Fruit fly (Drosophila melanogaster) whole organism, prepupa: ENCODE measurements around the gene Drsl5.
A peak's percentile ranks its signal among the peaks of the same experiment; 100 is the strongest.

Experiments used
- Blimp-1 ChIP-seq: fragments of 200-800 bp; sonication (Bioruptor generic); optimal IDR thresholded peaks from 3 replicates; lab custom pipeline; 2017; ENCODE audit warnings: missing biosample characterization, missing genetic modification characterization, mild to moderate bottlenecking, moderate library complexity, missing genetic modification reagents
- CG10631 ChIP-seq: fragments of 200-800 bp; sonication (Bioruptor generic); optimal IDR thresholded peaks from 2 replicates; lab custom pipeline; 2016; ENCODE audit warnings: missing biosample characterization, missing genetic modification characterization
- CG10669 ChIP-seq: fragments of 200-800 bp; sonication (Bioruptor generic); optimal IDR thresholded peaks from 3 replicates; lab custom pipeline; 2018; ENCODE audit warnings: missing biosample characterization, mild to moderate bottlenecking, missing genetic modification characterization, moderate library complexity
- CG11294 ChIP-seq: fragments of 200-800 bp; sonication (Bioruptor generic); IDR thresholded peaks from 2 replicates; pipeline ENCODE4 v1.3.6; 2022; ENCODE audit warnings: missing biosample characterization, missing genetic modification characterization
- CG11762 ChIP-seq: fragments of 200-800 bp; sonication (Bioruptor generic); optimal IDR thresholded peaks from 3 replicates; lab custom pipeline; 2016; ENCODE audit warnings: missing biosample characterization, missing genetic modification characterization; ENCODE audit not compliant: insufficient read depth
- CG11902 ChIP-seq: fragments of 200-800 bp; sonication (Bioruptor generic); optimal IDR thresholded peaks from 3 replicates; lab custom pipeline; 2016; ENCODE audit warnings: missing biosample characterization, missing genetic modification characterization
- CG15336 ChIP-seq: fragments of 200-800 bp; sonication (Bioruptor generic); IDR thresholded peaks from 2 replicates; pipeline ENCODE4 v1.3.6; 2022; ENCODE audit warnings: missing biosample characterization, missing genetic modification characterization
- CG1621 ChIP-seq: fragments of 200-800 bp; sonication (Bioruptor generic); optimal IDR thresholded peaks from 3 replicates; lab custom pipeline; 2018; ENCODE audit warnings: missing biosample characterization, mild to moderate bottlenecking, missing genetic modification characterization
- CG16779 ChIP-seq: fragments of 200-800 bp; sonication (Bioruptor generic); optimal IDR thresholded peaks from 3 replicates; lab custom pipeline; 2017; ENCODE audit warnings: missing biosample characterization, mild to moderate bottlenecking, missing genetic modification characterization
- CG3032 ChIP-seq: fragments of 200-800 bp; optimal IDR thresholded peaks from 2 replicates; lab custom pipeline; 2019; ENCODE audit warnings: missing biosample characterization, mild to moderate bottlenecking, missing genetic modification characterization, moderate library complexity
- CG31627 ChIP-seq: fragments of 200-800 bp; sonication (Bioruptor generic); optimal IDR thresholded peaks from 3 replicates; lab custom pipeline; 2016; ENCODE audit warnings: missing biosample characterization, missing genetic modification characterization
- CG32006 ChIP-seq: fragments of 200-800 bp; sonication (Bioruptor generic); optimal IDR thresholded peaks from 3 replicates; lab custom pipeline; 2017; ENCODE audit warnings: missing biosample characterization, mild to moderate bottlenecking, missing genetic modification characterization
- CG34406 ChIP-seq: fragments of 200-800 bp; sonication (Bioruptor generic); optimal IDR thresholded peaks from 3 replicates; lab custom pipeline; 2016; ENCODE audit warnings: missing biosample characterization, missing genetic modification characterization
- CG3919 ChIP-seq: fragments of 200-800 bp; sonication (Bioruptor generic); optimal IDR thresholded peaks from 3 replicates; lab custom pipeline; 2016; ENCODE audit warnings: missing biosample characterization, missing genetic modification characterization
- CG4318 ChIP-seq: fragments of 200-800 bp; sonication (Bioruptor generic); optimal IDR thresholded peaks from 3 replicates; lab custom pipeline; 2017; ENCODE audit warnings: missing biosample characterization, mild to moderate bottlenecking, missing genetic modification characterization
- CG6163 ChIP-seq: fragments of 200-800 bp; sonication (Bioruptor generic); IDR thresholded peaks from 3 replicates; pipeline ENCODE4 v1.3.6; 2022; ENCODE audit warnings: missing biosample characterization, missing genetic modification characterization
- CG6276 ChIP-seq: fragments of 200-800 bp; sonication (Bioruptor generic); optimal IDR thresholded peaks from 2 replicates; lab custom pipeline; 2017; ENCODE audit warnings: missing biosample characterization, mild to moderate bottlenecking, missing genetic modification characterization
- CG6792 ChIP-seq: fragments of 200-800 bp; sonication (Bioruptor generic); optimal IDR thresholded peaks from 3 replicates; lab custom pipeline; 2016; ENCODE audit warnings: missing biosample characterization, missing genetic modification characterization
- CG6808 ChIP-seq: fragments of 200-800 bp; sonication (Bioruptor generic); optimal IDR thresholded peaks from 3 replicates; lab custom pipeline; 2017; ENCODE audit warnings: missing biosample characterization, missing genetic modification characterization, mild to moderate bottlenecking, moderate library complexity, missing genetic modification reagents
- CG6854 ChIP-seq: fragments of 200-800 bp; sonication (Bioruptor generic); optimal IDR thresholded peaks from 2 replicates; lab custom pipeline; 2017; ENCODE audit warnings: missing biosample characterization, mild to moderate bottlenecking, missing genetic modification characterization
- CG8119 ChIP-seq: fragments of 200-800 bp; sonication (Bioruptor generic); IDR thresholded peaks from 3 replicates; pipeline ENCODE4 v1.3.6; 2022; ENCODE audit warnings: missing biosample characterization, missing genetic modification characterization
- CG8319 ChIP-seq: fragments of 200-800 bp; sonication (Bioruptor generic); optimal IDR thresholded peaks from 3 replicates; lab custom pipeline; 2016; ENCODE audit warnings: missing biosample characterization, missing genetic modification characterization
- CG8632 ChIP-seq: fragments of 200-800 bp; sonication (Bioruptor generic); optimal IDR thresholded peaks from 3 replicates; lab custom pipeline; 2016; ENCODE audit warnings: missing biosample characterization, missing genetic modification characterization
- CG9139 ChIP-seq: fragments of 200-800 bp; sonication (Bioruptor generic); optimal IDR thresholded peaks from 3 replicates; lab custom pipeline; 2017; ENCODE audit warnings: missing biosample characterization, mild to moderate bottlenecking, missing genetic modification characterization
- Eip75B ChIP-seq: fragments of 200-800 bp; sonication (Bioruptor generic); optimal IDR thresholded peaks from 3 replicates; lab custom pipeline; 2016; ENCODE audit warnings: missing biosample characterization, missing genetic modification characterization
- Ets21C ChIP-seq: fragments of 200-800 bp; sonication (Bioruptor generic); optimal IDR thresholded peaks from 3 replicates; lab custom pipeline; 2016; ENCODE audit warnings: missing biosample characterization, missing genetic modification characterization
- Gug ChIP-seq: fragments of 200-800 bp; sonication (Bioruptor generic); IDR thresholded peaks from 2 replicates; pipeline ENCODE4 v1.3.6; 2022; ENCODE audit warnings: missing biosample characterization, missing genetic modification characterization
- Hr39 ChIP-seq: fragments of 200-800 bp; sonication (Bioruptor generic); optimal IDR thresholded peaks from 2 replicates; lab custom pipeline; 2016; ENCODE audit warnings: missing biosample characterization, missing genetic modification characterization
- Hr4 ChIP-seq: fragments of 200-800 bp; sonication (Bioruptor generic); optimal IDR thresholded peaks from 3 replicates; lab custom pipeline; 2016; ENCODE audit warnings: missing biosample characterization, missing genetic modification characterization
- Lpt ChIP-seq: fragments of 200-800 bp; sonication (Bioruptor generic); optimal IDR thresholded peaks from 3 replicates; lab custom pipeline; 2016; ENCODE audit warnings: missing biosample characterization, missing genetic modification characterization
- Met ChIP-seq: fragments of 200-800 bp; sonication (Bioruptor generic); optimal IDR thresholded peaks from 3 replicates; lab custom pipeline; 2016; ENCODE audit warnings: missing biosample characterization, missing genetic modification characterization
- OdsH ChIP-seq: fragments of 200-800 bp; sonication (Bioruptor generic); optimal IDR thresholded peaks from 3 replicates; lab custom pipeline; 2016; ENCODE audit warnings: missing biosample characterization, missing genetic modification characterization
- Sox102F ChIP-seq: fragments of 200-800 bp; sonication (Bioruptor generic); optimal IDR thresholded peaks from 2 replicates; lab custom pipeline; 2016; ENCODE audit warnings: missing biosample characterization, mild to moderate bottlenecking, missing genetic modification characterization
- Sox14 ChIP-seq: fragments of 200-800 bp; sonication (Bioruptor generic); optimal IDR thresholded peaks from 3 replicates; lab custom pipeline; 2016; ENCODE audit warnings: missing biosample characterization, missing genetic modification characterization
- acj6 ChIP-seq: fragments of 200-800 bp; sonication (Bioruptor generic); optimal IDR thresholded peaks from 3 replicates; lab custom pipeline; 2016; ENCODE audit warnings: missing biosample characterization, missing genetic modification characterization
- cyc ChIP-seq: fragments of 200-800 bp; sonication (Bioruptor generic); optimal IDR thresholded peaks from 3 replicates; lab custom pipeline; 2016; ENCODE audit warnings: missing biosample characterization, missing genetic modification characterization
- dac ChIP-seq: fragments of 200-800 bp; sonication (Bioruptor generic); optimal IDR thresholded peaks from 2 replicates; lab custom pipeline; 2017; ENCODE audit warnings: missing biosample characterization, mild to moderate bottlenecking, missing genetic modification characterization
- dsx ChIP-seq: fragments of 200-800 bp; optimal IDR thresholded peaks from 3 replicates; lab custom pipeline; 2019; ENCODE audit warnings: missing biosample characterization, mild to moderate bottlenecking, missing genetic modification characterization, moderate library complexity; ENCODE audit not compliant: poor library complexity, severe bottlenecking
- eg ChIP-seq: fragments of 200-800 bp; sonication (Bioruptor generic); IDR thresholded peaks from 3 replicates; pipeline ENCODE4 v1.3.6; 2022; ENCODE audit warnings: missing biosample characterization, missing genetic modification characterization
- fd59A ChIP-seq: fragments of 200-800 bp; sonication (Bioruptor generic); optimal IDR thresholded peaks from 2 replicates; lab custom pipeline; 2017; ENCODE audit warnings: missing biosample characterization, mild to moderate bottlenecking, missing genetic modification characterization, missing genetic modification reagents
- fd85E ChIP-seq: fragments of 200-800 bp; sonication (Bioruptor generic); optimal IDR thresholded peaks from 3 replicates; lab custom pipeline; 2016; ENCODE audit warnings: missing biosample characterization, missing genetic modification characterization
- fkh ChIP-seq: fragments of 200-800 bp; sonication (Bioruptor generic); optimal IDR thresholded peaks from 3 replicates; lab custom pipeline; 2017; ENCODE audit warnings: missing biosample characterization, mild to moderate bottlenecking, missing genetic modification characterization, moderate library complexity
- lz ChIP-seq: fragments of 200-800 bp; sonication (Bioruptor generic); optimal IDR thresholded peaks from 3 replicates; lab custom pipeline; 2016; ENCODE audit warnings: missing biosample characterization, missing genetic modification characterization
- net ChIP-seq: fragments of 200-800 bp; sonication (Bioruptor generic); optimal IDR thresholded peaks from 3 replicates; lab custom pipeline; 2016; ENCODE audit warnings: missing biosample characterization, missing genetic modification characterization
- salr ChIP-seq, 2 experiments: fragments of 200-800 bp; sonication (Bioruptor generic); optimal IDR thresholded peaks; 3 replicates each; lab custom pipeline; 2016 to 2018; ENCODE audit warnings: missing biosample characterization in 2 of 2, missing genetic modification characterization in 2 of 2, mild to moderate bottlenecking in 1 of 2
- vri ChIP-seq: fragments of 200-800 bp; sonication (Bioruptor generic); optimal IDR thresholded peaks from 3 replicates; lab custom pipeline; 2016; ENCODE audit warnings: missing biosample characterization, mild to moderate bottlenecking, missing genetic modification characterization

Gene Drsl5

dm6 chr3L:3342307-3342940, 25.8 kb downstream of the Drsl5 start (continued):
- TF ChIP-seq Gug (GFP tag; lab: Robert Waterston, UW), result peak; percentile 28; the same call in 1 of the 2 replicates
- peak; percentile 82 for TF ChIP-seq Hr39 (GFP tag; lab: Kevin White, UChicago)
- peak; percentile 23 for TF ChIP-seq CG32006 (GFP tag; lab: Kevin White, UChicago)
- no peak for TF ChIP-seq CG11294 (GFP tag; lab: Robert Waterston, UW)
- peak; percentile 15 for TF ChIP-seq CG8319 (GFP tag; lab: Kevin White, UChicago)
- peak; percentile 62 for TF ChIP-seq CG10669 (GFP tag; lab: Kevin White, UChicago)
- TF ChIP-seq dac (GFP tag; lab: Kevin White, UChicago), result no peak
- TF ChIP-seq CG31627 (GFP tag; lab: Kevin White, UChicago), result peak; percentile 85
- peak; percentile 25 for TF ChIP-seq Hr4
- TF ChIP-seq CG9139, result no peak
- peak; percentile 58 for TF ChIP-seq CG3032
- TF ChIP-seq CG6854 (GFP tag; lab: Kevin White, UChicago), result peak; percentile 64
- TF ChIP-seq Sox102F, result peak; percentile 86
- TF ChIP-seq eg (GFP tag; lab: Robert Waterston, UW), result no peak
- peak; percentile 73 for TF ChIP-seq acj6 (GFP tag; lab: Kevin White, UChicago)
- peak; percentile 46 for TF ChIP-seq fd59A (GFP tag; lab: Kevin White, UChicago)
- peak; percentile 72 for TF ChIP-seq Ets21C (GFP tag; lab: Kevin White, UChicago)
- TF ChIP-seq CG16779, result peak; percentile 15
- TF ChIP-seq Sox14 (GFP tag; lab: Kevin White, UChicago), result peak; percentile 77
- TF ChIP-seq, all 60 proteins: peak for 51

- TF ChIP-seq CG34406 (GFP tag; lab: Kevin White, UChicago), result peak; percentile 85
- peak; percentile 74 for TF ChIP-seq cyc (GFP tag; lab: Kevin White, UChicago)
- no peak for TF ChIP-seq CG9139
- peak; percentile 6 for TF ChIP-seq CG3032
- peak; percentile 54 for TF ChIP-seq CG11902
- TF ChIP-seq CG6854 (GFP tag; lab: Kevin White, UChicago), result peak; percentile 33
- TF ChIP-seq eg (GFP tag; lab: Robert Waterston, UW), result no peak
- peak; percentile 63 for TF ChIP-seq net
- peak; percentile 75 for TF ChIP-seq OdsH (GFP tag; lab: Kevin White, UChicago)
- peak; percentile 75 for TF ChIP-seq Hr39 (GFP tag; lab: Kevin White, UChicago)
- no peak for TF ChIP-seq fd59A (GFP tag; lab: Kevin White, UChicago)
- TF ChIP-seq Eip75B, result peak; percentile 69
- no peak for TF ChIP-seq CG6163 (GFP tag; lab: Robert Waterston, UW)
- TF ChIP-seq CG8632, result peak; percentile 81
- TF ChIP-seq CG6808 (GFP tag; lab: Kevin White, UChicago), result peak; percentile 1
- TF ChIP-seq Blimp-1 (GFP tag; lab: Kevin White, UChicago), result peak; percentile 65
- peak; percentile 54 for TF ChIP-seq CG11762 (GFP tag; lab: Kevin White, UChicago)
- peak; percentile 69 for TF ChIP-seq CG10631 (GFP tag; lab: Kevin White, UChicago)
- no peak for TF ChIP-seq CG1621 (tag; lab: Kevin White, UChicago)
- peak; percentile 55 for TF ChIP-seq CG32006 (GFP tag; lab: Kevin White, UChicago)
- no peak for TF ChIP-seq fd85E (GFP tag; lab: Kevin White, UChicago)
- peak; percentile 66 for TF ChIP-seq Sox14 (GFP tag; lab: Kevin White, UChicago)
- TF ChIP-seq vri (GFP tag; lab: Kevin White, UChicago), result peak; percentile 55
- TF ChIP-seq Gug (GFP tag; lab: Robert Waterston, UW), result no peak
- peak; percentile 7 for TF ChIP-seq CG4318 (GFP tag; lab: Kevin White, UChicago)
- no peak for TF ChIP-seq CG11294 (GFP tag; lab: Robert Waterston, UW)
- no peak for TF ChIP-seq fkh (GFP tag; lab: Kevin White, UChicago)
- TF ChIP-seq Met (GFP tag; lab: Kevin White, UChicago), result peak; percentile 90
- TF ChIP-seq CG15336, result peak; percentile 42
- peak; percentile 8 for TF ChIP-seq CG10669 (GFP tag; lab: Kevin White, UChicago)
- TF ChIP-seq salr (GFP tag; optimal IDR thresholded peaks at IDR 0.05; lab: Kevin White, UChicago), result peak in 1 of 2 experiments; percentile 58
- peak; percentile 70 for TF ChIP-seq Sox102F
- TF ChIP-seq Lpt, result no peak
- TF ChIP-seq lz (GFP tag; lab: Kevin White, UChicago), result peak; percentile 82
- TF ChIP-seq CG3919 (GFP tag; lab: Kevin White, UChicago), result peak; percentile 70
- peak; percentile 83 for TF ChIP-seq CG6792 (GFP tag; lab: Kevin White, UChicago)
- peak; percentile 7 for TF ChIP-seq CG6276 (GFP tag; lab: Kevin White, UChicago)
- TF ChIP-seq Hr4, result peak; percentile 41
- TF ChIP-seq dsx, result peak; percentile 17
- TF ChIP-seq CG8119, result no peak; the same call in 2 of the 3 replicates
These were observed 26.7 kb downstream of the Drsl5 start for dm6 chr3L:3343260-3343659.
